Fruit fly (Drosophila melanogaster): ENCODE results near the gene sov.

Gene sov

DNA sequence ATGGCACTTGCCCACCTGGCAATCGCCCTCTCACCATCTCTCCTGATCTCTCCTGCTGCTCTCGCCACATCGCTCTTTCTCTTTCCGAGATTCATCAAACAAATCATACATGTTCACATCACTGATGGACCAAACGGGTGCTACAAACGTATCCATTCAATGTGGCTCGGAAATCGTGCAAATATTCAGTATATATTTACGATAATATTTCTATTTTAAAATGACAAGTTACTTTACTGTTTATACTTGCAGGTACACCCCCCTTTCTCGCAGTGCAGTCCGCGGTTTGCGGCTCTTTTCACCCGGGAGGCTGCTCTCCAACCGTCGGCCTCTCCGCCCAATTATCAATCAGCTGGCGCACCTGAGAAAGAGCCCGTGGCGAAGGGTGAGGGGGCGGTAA, 35.4 kb downstream of the sov start (continued):
- TF ChIP-seq jing (GFP tag; optimal IDR thresholded peaks at IDR 0.05) = no peak
- no peak for TF ChIP-seq Sry-β (GFP tag; optimal IDR thresholded peaks at IDR 0.05)
- no peak for TF ChIP-seq CG3065 (GFP tag; optimal IDR thresholded peaks at IDR 0.05)
- no peak for TF ChIP-seq sc (optimal IDR thresholded peaks at IDR 0.05)
- TF ChIP-seq sc (GFP tag; optimal IDR thresholded peaks at IDR 0.05) = no peak
- no peak for TF ChIP-seq wek (GFP tag; optimal IDR thresholded peaks at IDR 0.05)
- TF ChIP-seq Bteb2 (GFP tag; optimal IDR thresholded peaks at IDR 0.05) = no peak
- peak; percentile 71; the same call in 2 of the 3 replicates for TF ChIP-seq ci (GFP tag; IDR thresholded peaks at IDR 0.05)
- no peak for TF ChIP-seq CG12299 (tag; optimal IDR thresholded peaks at IDR 0.05)
- TF ChIP-seq NC2β (GFP tag; optimal IDR thresholded peaks at IDR 0.05) = no peak
- no peak for TF ChIP-seq pzg (GFP tag; optimal IDR thresholded peaks at IDR 0.05)
- TF ChIP-seq tna (GFP tag; IDR thresholded peaks at IDR 0.05; ENCODE audit: partially characterized antibody) = no peak
- TF ChIP-seq CG10366 (GFP tag; IDR thresholded peaks at IDR 0.05) = peak; percentile 53; the same call in 1 of the 2 replicates
- no peak for TF ChIP-seq lbe (GFP tag; optimal IDR thresholded peaks at IDR 0.05)
- TF ChIP-seq lola (GFP tag; optimal IDR thresholded peaks at IDR 0.05) = no peak
- TF ChIP-seq wdn (GFP tag; IDR thresholded peaks at IDR 0.05) = no peak
- TF ChIP-seq ranshi (GFP tag; IDR thresholded peaks at IDR 0.05) = no peak
- 0 out of 2 replicates have a peak, but pooled peaks have one; percentile 28 for TF ChIP-seq H2.0 (GFP tag; IDR thresholded peaks at IDR 0.05)
- TF ChIP-seq nmo (GFP tag; optimal IDR thresholded peaks at IDR 0.05) = peak; percentile 10
- TF ChIP-seq Dad (GFP tag; optimal IDR thresholded peaks at IDR 0.05) = no peak
- TF ChIP-seq CG8924 (tag; optimal IDR thresholded peaks at IDR 0.05) = no peak
- 0 out of 2 replicates have a peak, but pooled peaks have one; percentile 6 for TF ChIP-seq stc (GFP tag; IDR thresholded peaks at IDR 0.05)
- no peak for TF ChIP-seq CG8290 (GFP tag; optimal IDR thresholded peaks at IDR 0.05)
- no peak for TF ChIP-seq CG8290 (tag; optimal IDR thresholded peaks at IDR 0.05)
- peak; percentile 30; the same call in 1 of the 2 replicates for TF ChIP-seq Ptx1 (GFP tag; IDR thresholded peaks at IDR 0.05)
- no peak for TF ChIP-seq aop (GFP tag; IDR thresholded peaks at IDR 0.05)
- TF ChIP-seq B-H2 (GFP tag; optimal IDR thresholded peaks at IDR 0.05) = no peak
- no peak for TF ChIP-seq D19B (GFP tag; optimal IDR thresholded peaks at IDR 0.05)
- TF ChIP-seq abd-A (tag; optimal IDR thresholded peaks at IDR 0.05) = no peak
- no peak for TF ChIP-seq slou (GFP tag; optimal IDR thresholded peaks at IDR 0.05)
- no peak for TF ChIP-seq CG4730 (GFP tag; IDR thresholded peaks at IDR 0.05)
- no peak for TF ChIP-seq sqz (GFP tag; optimal IDR thresholded peaks at IDR 0.05)
- no peak for TF ChIP-seq Doc3 (GFP tag; IDR thresholded peaks at IDR 0.05; ENCODE audit: partially characterized antibody)
- TF ChIP-seq CG11093 (GFP tag; IDR thresholded peaks at IDR 0.05) = no peak
- TF ChIP-seq gce (GFP tag; IDR thresholded peaks at IDR 0.05) = no peak
- TF ChIP-seq Hr39 (optimal IDR thresholded peaks at IDR 0.05) = no peak
- no peak for TF ChIP-seq CG8089 (GFP tag; optimal IDR thresholded peaks at IDR 0.05)
- peak; percentile 54 for TF ChIP-seq slbo (GFP tag; IDR thresholded peaks at IDR 0.05)
- TF ChIP-seq CG10462 (GFP tag; optimal IDR thresholded peaks at IDR 0.05) = no peak
- TF ChIP-seq CG17359 (tag; optimal IDR thresholded peaks at IDR 0.05) = peak; percentile 41
- TF ChIP-seq CG12659 (GFP tag; optimal IDR thresholded peaks at IDR 0.05) = peak; percentile 16
- 0 out of 3 replicates have a peak, but pooled peaks have one; percentile 32 for TF ChIP-seq tgo (GFP tag; IDR thresholded peaks at IDR 0.05)
- no peak for TF ChIP-seq otp (GFP tag; IDR thresholded peaks at IDR 0.05)
- TF ChIP-seq Hmr (GFP tag; optimal IDR thresholded peaks at IDR 0.05) = no peak
- TF ChIP-seq CG12744 (GFP tag; optimal IDR thresholded peaks at IDR 0.05) = no peak
- TF ChIP-seq D (optimal IDR thresholded peaks at IDR 0.05) = no peak
- no peak for TF ChIP-seq D (GFP tag; optimal IDR thresholded peaks at IDR 0.05)
- TF ChIP-seq CG13296 (GFP tag; optimal IDR thresholded peaks at IDR 0.05) = no peak
- no peak for TF ChIP-seq shn (GFP tag; optimal IDR thresholded peaks at IDR 0.05)
- TF ChIP-seq CG12071 (GFP tag; optimal IDR thresholded peaks at IDR 0.05) = no peak
- peak; percentile 45 for TF ChIP-seq CG5953 (GFP tag; IDR thresholded peaks at IDR 0.05)
- no peak for TF ChIP-seq dm (GFP tag; optimal IDR thresholded peaks at IDR 0.05)
- TF ChIP-seq CG7839 (tag; optimal IDR thresholded peaks at IDR 0.05) = no peak
